Worm (Caenorhabditis elegans): ENCODE measurements around the gene T13C2.2.

ce11 chrII:6746404-6746803, 45.6 kb upstream of the T13C2.2 start, which contains the start of gene F41G3.5:
- no peak for TF ChIP-seq dao-5 (tag; optimal IDR thresholded peaks at IDR 0.05)
- no peak for TF ChIP-seq him-1 (tag; optimal IDR thresholded peaks at IDR 0.05)

Data from whole organism, L4/young adult.